Fruit fly (Drosophila melanogaster) whole organism, prepupa: ENCODE measurements around the gene Sas-6.

Source experiments
- CG15336 ChIP-seq: fragments of 200-800 bp; sonication (Bioruptor generic); IDR thresholded peaks from 2 replicates; pipeline ENCODE4 v1.3.6; 2022; ENCODE audit warnings: missing biosample characterization, missing genetic modification characterization
- CG1621 ChIP-seq: fragments of 200-800 bp; sonication (Bioruptor generic); optimal IDR thresholded peaks from 3 replicates; lab custom pipeline; 2018; ENCODE audit warnings: missing biosample characterization, mild to moderate bottlenecking, missing genetic modification characterization
- CG3032 ChIP-seq: fragments of 200-800 bp; optimal IDR thresholded peaks from 2 replicates; lab custom pipeline; 2019; ENCODE audit warnings: missing biosample characterization, mild to moderate bottlenecking, missing genetic modification characterization, moderate library complexity
- CG34406 ChIP-seq: fragments of 200-800 bp; sonication (Bioruptor generic); optimal IDR thresholded peaks from 3 replicates; lab custom pipeline; 2016; ENCODE audit warnings: missing biosample characterization, missing genetic modification characterization
- CG6276 ChIP-seq: fragments of 200-800 bp; sonication (Bioruptor generic); optimal IDR thresholded peaks from 2 replicates; lab custom pipeline; 2017; ENCODE audit warnings: missing biosample characterization, mild to moderate bottlenecking, missing genetic modification characterization
- CG6792 ChIP-seq: fragments of 200-800 bp; sonication (Bioruptor generic); optimal IDR thresholded peaks from 3 replicates; lab custom pipeline; 2016; ENCODE audit warnings: missing biosample characterization, missing genetic modification characterization
- CG6854 ChIP-seq: fragments of 200-800 bp; sonication (Bioruptor generic); optimal IDR thresholded peaks from 2 replicates; lab custom pipeline; 2017; ENCODE audit warnings: missing biosample characterization, mild to moderate bottlenecking, missing genetic modification characterization
- CG8119 ChIP-seq: fragments of 200-800 bp; sonication (Bioruptor generic); IDR thresholded peaks from 3 replicates; pipeline ENCODE4 v1.3.6; 2022; ENCODE audit warnings: missing biosample characterization, missing genetic modification characterization
- Eip93F ChIP-seq: fragments of 200-800 bp; sonication (Bioruptor generic); optimal IDR thresholded peaks from 2 replicates; lab custom pipeline; 2016; ENCODE audit warnings: missing biosample characterization, mild to moderate bottlenecking, missing genetic modification characterization
- Ets96B ChIP-seq: fragments of 200-800 bp; optimal IDR thresholded peaks from 2 replicates; lab custom pipeline; 2019; ENCODE audit warnings: missing biosample characterization, mild to moderate bottlenecking, missing genetic modification characterization, moderate library complexity
- Gug ChIP-seq: fragments of 200-800 bp; sonication (Bioruptor generic); IDR thresholded peaks from 2 replicates; pipeline ENCODE4 v1.3.6; 2022; ENCODE audit warnings: missing biosample characterization, missing genetic modification characterization
- Hr38 ChIP-seq: sonication (Bioruptor generic); optimal IDR thresholded peaks from 2 replicates; lab custom pipeline; 2016; ENCODE audit warnings: missing biosample characterization, missing genetic modification characterization
- Hr4 ChIP-seq: fragments of 200-800 bp; sonication (Bioruptor generic); optimal IDR thresholded peaks from 3 replicates; lab custom pipeline; 2016; ENCODE audit warnings: missing biosample characterization, missing genetic modification characterization
- OdsH ChIP-seq: fragments of 200-800 bp; sonication (Bioruptor generic); optimal IDR thresholded peaks from 3 replicates; lab custom pipeline; 2016; ENCODE audit warnings: missing biosample characterization, missing genetic modification characterization
- Smox ChIP-seq: fragments of 200-800 bp; sonication (Bioruptor generic); optimal IDR thresholded peaks from 3 replicates; lab custom pipeline; 2016; ENCODE audit warnings: missing biosample characterization, missing genetic modification characterization
- Sox102F ChIP-seq: fragments of 200-800 bp; sonication (Bioruptor generic); optimal IDR thresholded peaks from 2 replicates; lab custom pipeline; 2016; ENCODE audit warnings: missing biosample characterization, mild to moderate bottlenecking, missing genetic modification characterization
- Sox15 ChIP-seq: fragments of 200-800 bp; sonication (Bioruptor generic); optimal IDR thresholded peaks from 3 replicates; lab custom pipeline; 2016; ENCODE audit warnings: missing biosample characterization, missing genetic modification characterization
- achi ChIP-seq: fragments of 200-800 bp; sonication (Bioruptor generic); optimal IDR thresholded peaks from 3 replicates; lab custom pipeline; 2016; ENCODE audit warnings: missing biosample characterization, missing genetic modification characterization
- cyc ChIP-seq: fragments of 200-800 bp; sonication (Bioruptor generic); optimal IDR thresholded peaks from 3 replicates; lab custom pipeline; 2016; ENCODE audit warnings: missing biosample characterization, missing genetic modification characterization
- esn ChIP-seq: fragments of 200-800 bp; sonication (Bioruptor generic); optimal IDR thresholded peaks from 2 replicates; lab custom pipeline; 2016; ENCODE audit warnings: missing biosample characterization, mild to moderate bottlenecking, missing genetic modification characterization, moderate library complexity
- lz ChIP-seq: fragments of 200-800 bp; sonication (Bioruptor generic); optimal IDR thresholded peaks from 3 replicates; lab custom pipeline; 2016; ENCODE audit warnings: missing biosample characterization, missing genetic modification characterization
- net ChIP-seq: fragments of 200-800 bp; sonication (Bioruptor generic); optimal IDR thresholded peaks from 3 replicates; lab custom pipeline; 2016; ENCODE audit warnings: missing biosample characterization, missing genetic modification characterization
- pdm3 ChIP-seq: fragments of 200-800 bp; sonication (Bioruptor generic); optimal IDR thresholded peaks from 3 replicates; lab custom pipeline; 2016; ENCODE audit warnings: missing biosample characterization, missing genetic modification characterization
- svp ChIP-seq: fragments of 200-800 bp; sonication (Bioruptor generic); peaks from one replicate; lab custom pipeline; 2016; ENCODE audit warnings: missing biosample characterization, missing genetic modification characterization
- topi ChIP-seq: fragments of 200-800 bp; sonication (Bioruptor generic); optimal IDR thresholded peaks from 3 replicates; lab custom pipeline; 2016; ENCODE audit warnings: missing biosample characterization, missing genetic modification characterization

The Sas-6 gene

dm6 chr3R:30046029-30047001, 51.2 kb downstream of the Sas-6 start, which contains the start of the genes RpL32 and CG7943 (continued):
- TF ChIP-seq Sox102F = peak; percentile 93
- TF ChIP-seq Ets96B (tag; lab: Kevin White, UChicago) = peak; percentile 86
- TF ChIP-seq Gug (GFP tag; lab: Robert Waterston, UW) = peak; percentile 78
- peak; percentile 93 for TF ChIP-seq CG6854 (GFP tag; lab: Kevin White, UChicago)
- peak; percentile 93 for TF ChIP-seq pdm3 (GFP tag; lab: Kevin White, UChicago)
- peak; percentile 97 for TF ChIP-seq esn
- peak; percentile 97 for TF ChIP-seq svp (GFP tag; lab: Kevin White, UChicago)
- peak; percentile 96 for TF ChIP-seq lz (GFP tag; lab: Kevin White, UChicago)
- TF ChIP-seq CG34406 (GFP tag; lab: Kevin White, UChicago) = peak; percentile 89
- TF ChIP-seq OdsH = peak; percentile 92
- TF ChIP-seq cyc = peak; percentile 97
- no peak for TF ChIP-seq CG6276 (GFP tag; lab: Kevin White, UChicago)
- TF ChIP-seq CG6792 = peak; percentile 92
- TF ChIP-seq CG15336 (GFP tag; lab: Robert Waterston, UW) = peak; percentile 81
- TF ChIP-seq CG1621 (tag; lab: Kevin White, UChicago) = peak; percentile 78
- TF ChIP-seq CG3032 = peak; percentile 90
- peak; percentile 81 for TF ChIP-seq CG8119 (GFP tag; lab: Robert Waterston, UW)
- peak; percentile 91 for TF ChIP-seq achi (GFP tag; lab: Kevin White, UChicago)
- peak; percentile 63 for TF ChIP-seq Hr38 (GFP tag; lab: Kevin White, UChicago)
- TF ChIP-seq Eip93F (GFP tag; lab: Kevin White, UChicago) = peak; percentile 91
- peak; percentile 93 for TF ChIP-seq Smox (GFP tag; lab: Kevin White, UChicago)
- peak; percentile 86 for TF ChIP-seq Hr4 (GFP tag; lab: Kevin White, UChicago)
- peak; percentile 90 for TF ChIP-seq Sox15 (GFP tag; lab: Kevin White, UChicago)
- TF ChIP-seq net (GFP tag; lab: Kevin White, UChicago) = peak; percentile 89
- TF ChIP-seq topi (GFP tag; lab: Kevin White, UChicago) = peak; percentile 95
